Worm (Caenorhabditis elegans): ENCODE data around the gene C42D4.13.

C42D4.13 gene

ce11 chrIV:7147722-7148121 lies 40.2 kb downstream of the C42D4.13 start:
- TF ChIP-seq hnd-1 (tag; optimal IDR thresholded peaks at IDR 0.05) (no peak), B0310.2 (tag; optimal IDR thresholded peaks at IDR 0.05) (no peak), flt-1 (GFP tag; IDR thresholded peaks at IDR 0.05) (no peak), ceh-36 (tag; optimal IDR thresholded peaks at IDR 0.05) (no peak), tbx-11 (GFP tag; IDR thresholded peaks at IDR 0.05) (no peak), sea-1 (GFP tag; conservative IDR thresholded peaks at IDR 0.05) (no peak), hmg-4 (GFP tag; optimal IDR thresholded peaks at IDR 0.05) (no peak), tbx-37 (GFP tag; conservative IDR thresholded peaks at IDR 0.05) (no peak), pes-1 (GFP tag; IDR thresholded peaks at IDR 0.05) (no peak), ama-1 (optimal IDR thresholded peaks at IDR 0.05) (no peak), ets-7 (tag; optimal IDR thresholded peaks at IDR 0.05) (no peak), F13C5.2 (tag; optimal IDR thresholded peaks at IDR 0.05) (no peak), scrt-1 (GFP tag; IDR thresholded peaks at IDR 0.05) (no peak), tra-4 (tag; optimal IDR thresholded peaks at IDR 0.05) (no peak), hmbx-1 (tag; optimal IDR thresholded peaks at IDR 0.05) (no peak), aly-1 (tag; optimal IDR thresholded peaks at IDR 0.05) (no peak)

- TF ChIP-seq aly-1 (tag; optimal IDR thresholded peaks at IDR 0.05) (no peak), F13C5.2 (tag; optimal IDR thresholded peaks at IDR 0.05) (no peak), ceh-13 (GFP tag; optimal IDR thresholded peaks at IDR 0.05) (no peak), hnd-1 (tag; optimal IDR thresholded peaks at IDR 0.05) (no peak)
Observed at ce11 chrIV:7144670-7145257, 43.2 kb downstream of the C42D4.13 start, which contains the start of gene hecd-1. TSS of gene hecd-1 (minus strand) at chrIV:7144720.

- TF ChIP-seq tra-4 (tag; optimal IDR thresholded peaks at IDR 0.05) = no peak
- no peak for TF ChIP-seq hnd-1 (tag; optimal IDR thresholded peaks at IDR 0.05)
- no peak for TF ChIP-seq ets-7 (tag; optimal IDR thresholded peaks at IDR 0.05)
- no peak for TF ChIP-seq tbx-11 (GFP tag; IDR thresholded peaks at IDR 0.05)
- TF ChIP-seq tbx-37 (GFP tag; conservative IDR thresholded peaks at IDR 0.05) = no peak
- TF ChIP-seq ceh-36 (tag; optimal IDR thresholded peaks at IDR 0.05) = no peak
- no peak for TF ChIP-seq flt-1 (GFP tag; IDR thresholded peaks at IDR 0.05)
- no peak for TF ChIP-seq F13C5.2 (tag; optimal IDR thresholded peaks at IDR 0.05)
- no peak for TF ChIP-seq scrt-1 (GFP tag; IDR thresholded peaks at IDR 0.05)
- TF ChIP-seq hmg-4 (GFP tag; optimal IDR thresholded peaks at IDR 0.05) = no peak
- TF ChIP-seq ceh-13 (GFP tag; optimal IDR thresholded peaks at IDR 0.05) = no peak
- TF ChIP-seq sea-1 (GFP tag; conservative IDR thresholded peaks at IDR 0.05) = no peak
- no peak for TF ChIP-seq hmbx-1 (tag; optimal IDR thresholded peaks at IDR 0.05)
- TF ChIP-seq B0310.2 (tag; optimal IDR thresholded peaks at IDR 0.05) = no peak
- TF ChIP-seq ama-1 (optimal IDR thresholded peaks at IDR 0.05) = no peak
- no peak for TF ChIP-seq pes-1 (GFP tag; IDR thresholded peaks at IDR 0.05)
- TF ChIP-seq aly-1 (tag; optimal IDR thresholded peaks at IDR 0.05) = no peak
Observed at ce11 chrIV:7139143-7139542, 48.8 kb downstream of the C42D4.13 start.
